Worm (Caenorhabditis elegans) whole organism, L2 larva: ENCODE results near the gene W07B8.4.
A peak's percentile ranks its signal among the peaks of the same experiment; 100 is the strongest.

Experiments used
- C34F6.9 ChIP-seq: fragments of 150-350 bp; optimal IDR thresholded peaks from 2 replicates; lab custom pipeline; 2014; ENCODE audit warnings: missing biosample characterization, missing genetic modification characterization
- Y55F3AM.14 ChIP-seq: fragments of 200-800 bp; sonication (Bioruptor generic); optimal IDR thresholded peaks from 2 replicates; lab custom pipeline; 2018; ENCODE audit warnings: mild to moderate bottlenecking, missing genetic modification characterization, missing compliant biosample characterization
- ZK546.5 ChIP-seq: sonication (generic microtip); optimal IDR thresholded peaks from 2 replicates; lab custom pipeline; 2017; ENCODE audit warnings: missing biosample characterization, missing genetic modification characterization
- alr-1 ChIP-seq: fragments of 150-350 bp; optimal IDR thresholded peaks from 2 replicates; lab custom pipeline; 2014; ENCODE audit warnings: missing biosample characterization, missing genetic modification characterization
- ama-1 ChIP-seq: fragments of 150-350 bp; optimal IDR thresholded peaks from 2 replicates; lab custom pipeline; 2018; ENCODE audit warnings: inconsistent platforms
- ceh-16 ChIP-seq: fragments of 150-350 bp; optimal IDR thresholded peaks from 2 replicates; lab custom pipeline; 2014; ENCODE audit warnings: missing biosample characterization, missing genetic modification characterization
- crh-2 ChIP-seq: sonication (generic microtip); optimal IDR thresholded peaks from 2 replicates; lab custom pipeline; 2017; ENCODE audit warnings: missing biosample characterization, missing genetic modification characterization
- dmd-4 ChIP-seq: sonication (generic microtip); optimal IDR thresholded peaks from 2 replicates; lab custom pipeline; 2017; ENCODE audit warnings: missing biosample characterization, missing genetic modification characterization
- elt-3 ChIP-seq: sonication (generic microtip); optimal IDR thresholded peaks from 2 replicates; lab custom pipeline; 2017; ENCODE audit warnings: missing biosample characterization, missing genetic modification characterization
- fos-1 ChIP-seq: fragments of 150-350 bp; optimal IDR thresholded peaks from 2 replicates; lab custom pipeline; 2014; ENCODE audit warnings: missing biosample characterization, missing genetic modification characterization
- gmeb-1 ChIP-seq: fragments of 150-350 bp; optimal IDR thresholded peaks from 2 replicates; lab custom pipeline; 2014; ENCODE audit warnings: missing biosample characterization, missing genetic modification characterization
- lin-13 ChIP-seq: fragments of 150-350 bp; optimal IDR thresholded peaks from 2 replicates; lab custom pipeline; 2014; ENCODE audit warnings: missing biosample characterization, missing genetic modification reagents, missing genetic modification characterization
- lsy-2 ChIP-seq, 2 experiments: fragments of 150-350 bp in 1 of 2; sonication (generic microtip) in 1 of 2; optimal IDR thresholded peaks; 2 replicates each; lab custom pipeline; 2014 to 2017; ENCODE audit warnings: missing biosample characterization in 2 of 2, missing genetic modification characterization in 2 of 2
- mab-5 ChIP-seq: fragments of 150-350 bp; optimal IDR thresholded peaks from 2 replicates; lab custom pipeline; 2014; ENCODE audit warnings: missing biosample characterization, missing genetic modification characterization
- mbf-1 ChIP-seq: sonication (generic microtip); optimal IDR thresholded peaks from 2 replicates; lab custom pipeline; 2017; ENCODE audit warnings: missing biosample characterization, missing genetic modification characterization
- mdl-1 ChIP-seq, 2 experiments: fragments of 150-350 bp in 1 of 2; sonication (generic microtip) in 1 of 2; optimal IDR thresholded peaks; 2 replicates each; lab custom pipeline; 2017; ENCODE audit warnings: missing biosample characterization in 2 of 2, missing genetic modification characterization in 2 of 2
- nhr-10 ChIP-seq: sonication (generic microtip); optimal IDR thresholded peaks from 2 replicates; lab custom pipeline; 2017; ENCODE audit warnings: missing biosample characterization, missing genetic modification characterization
- nhr-11 ChIP-seq: fragments of 150-350 bp; optimal IDR thresholded peaks from 2 replicates; lab custom pipeline; 2014; ENCODE audit warnings: missing biosample characterization, missing genetic modification characterization
- nhr-12 ChIP-seq: fragments of 150-350 bp; optimal IDR thresholded peaks from 2 replicates; lab custom pipeline; 2014; ENCODE audit warnings: missing biosample characterization, missing genetic modification characterization
- nhr-129 ChIP-seq: fragments of 150-350 bp; optimal IDR thresholded peaks from 2 replicates; lab custom pipeline; 2014; ENCODE audit warnings: missing biosample characterization, missing genetic modification characterization
- nhr-21 ChIP-seq: fragments of 150-350 bp; optimal IDR thresholded peaks from 2 replicates; lab custom pipeline; 2014; ENCODE audit warnings: missing biosample characterization, missing genetic modification characterization
- nhr-23 ChIP-seq: fragments of 150-350 bp; optimal IDR thresholded peaks from 2 replicates; lab custom pipeline; 2014; ENCODE audit warnings: missing biosample characterization, missing genetic modification reagents, missing genetic modification characterization
- nhr-237 ChIP-seq: fragments of 150-350 bp; optimal IDR thresholded peaks from 2 replicates; lab custom pipeline; 2014; ENCODE audit warnings: missing biosample characterization, missing genetic modification characterization
- nhr-6 ChIP-seq: fragments of 150-350 bp; optimal IDR thresholded peaks from 2 replicates; lab custom pipeline; 2014; ENCODE audit warnings: missing biosample characterization, missing genetic modification characterization
- nhr-77 ChIP-seq: fragments of 150-350 bp; optimal IDR thresholded peaks from 2 replicates; lab custom pipeline; 2014; ENCODE audit warnings: missing biosample characterization, missing genetic modification characterization
- peb-1 ChIP-seq: fragments of 150-350 bp; optimal IDR thresholded peaks from 2 replicates; lab custom pipeline; 2014; ENCODE audit warnings: missing biosample characterization, missing genetic modification characterization
- sem-4 ChIP-seq: fragments of 150-350 bp; optimal IDR thresholded peaks from 2 replicates; lab custom pipeline; 2014; ENCODE audit warnings: missing biosample characterization, missing genetic modification reagents, missing genetic modification characterization
- skn-1 ChIP-seq: sonication (generic microtip); optimal IDR thresholded peaks from 2 replicates; lab custom pipeline; 2017; ENCODE audit warnings: missing biosample characterization, missing genetic modification characterization
- sma-9 ChIP-seq, 2 experiments: fragments of 150-350 bp in 1 of 2; sonication (generic microtip) in 1 of 2; optimal IDR thresholded peaks; 2 replicates each; lab custom pipeline; 2014 to 2016; ENCODE audit warnings: missing genetic modification characterization in 2 of 2, mild to moderate bottlenecking in 1 of 2, missing biosample characterization in 1 of 2, missing compliant biosample characterization in 1 of 2, missing genetic modification reagents in 1 of 2, moderate library complexity in 1 of 2
- snpc-4 ChIP-seq: fragments of 150-350 bp; optimal IDR thresholded peaks from 2 replicates; lab custom pipeline; 2014; ENCODE audit warnings: missing biosample characterization, missing genetic modification characterization
- unc-39 ChIP-seq: fragments of 150-350 bp; optimal IDR thresholded peaks from 2 replicates; lab custom pipeline; 2014; ENCODE audit warnings: missing biosample characterization, missing genetic modification characterization
- unc-55 ChIP-seq: fragments of 150-350 bp; sonication (generic microtip); optimal IDR thresholded peaks from 3 replicates; lab custom pipeline; 2014; ENCODE audit warnings: missing biosample characterization, missing genetic modification reagents, missing genetic modification characterization
- unc-62 ChIP-seq: fragments of 150-350 bp; optimal IDR thresholded peaks from 2 replicates; lab custom pipeline; 2014; ENCODE audit warnings: missing biosample characterization, missing genetic modification reagents, missing genetic modification characterization
- zag-1 ChIP-seq: fragments of 150-350 bp; optimal IDR thresholded peaks from 2 replicates; lab custom pipeline; 2014; ENCODE audit warnings: missing biosample characterization, missing genetic modification characterization
- ztf-1 ChIP-seq: fragments of 200-800 bp; sonication (Bioruptor generic); conservative IDR thresholded peaks from 2 replicates; pipeline ENCODE4 v1.3.6; 2022; ENCODE audit warnings: missing genetic modification characterization, missing compliant biosample characterization
- ztf-11 ChIP-seq: sonication (generic microtip); optimal IDR thresholded peaks from 2 replicates; lab custom pipeline; 2017; ENCODE audit warnings: missing biosample characterization, missing genetic modification characterization
- ztf-4 ChIP-seq: fragments of 150-350 bp; optimal IDR thresholded peaks from 2 replicates; lab custom pipeline; 2014; ENCODE audit warnings: missing biosample characterization, missing genetic modification characterization

Gene W07B8.4

ce11 chrV:1165090-1165761 is 33.5 kb upstream of the W07B8.4 start, which contains the start of gene ptr-16:
ptr-16 (plus strand) TSS chrV:1165711.
- TF ChIP-seq C34F6.9 (tag; lab: Kevin White, UChicago) (no peak), nhr-6 (tag; lab: Kevin White, UChicago) (no peak), sem-4 (no peak), unc-39 (tag; lab: Kevin White, UChicago) (no peak), elt-3 (tag; lab: Kevin White, UChicago) (no peak), ama-1 (lab: Kevin White, UChicago) (no peak), unc-62 (GFP tag; lab: Kevin White, UChicago) (no peak), lsy-2 (tag; optimal IDR thresholded peaks at IDR 0.05; lab: Kevin White, UChicago) (no peak), alr-1 (tag; lab: Kevin White, UChicago) (no peak), zag-1 (tag; lab: Kevin White, UChicago) (no peak), peb-1 (tag; lab: Kevin White, UChicago) (no peak), nhr-12 (tag; lab: Kevin White, UChicago) (no peak), mbf-1 (no peak), ZK546.5 (tag; lab: Kevin White, UChicago) (no peak), nhr-237 (no peak), nhr-77 (tag; lab: Kevin White, UChicago) (no peak)

DNA sequence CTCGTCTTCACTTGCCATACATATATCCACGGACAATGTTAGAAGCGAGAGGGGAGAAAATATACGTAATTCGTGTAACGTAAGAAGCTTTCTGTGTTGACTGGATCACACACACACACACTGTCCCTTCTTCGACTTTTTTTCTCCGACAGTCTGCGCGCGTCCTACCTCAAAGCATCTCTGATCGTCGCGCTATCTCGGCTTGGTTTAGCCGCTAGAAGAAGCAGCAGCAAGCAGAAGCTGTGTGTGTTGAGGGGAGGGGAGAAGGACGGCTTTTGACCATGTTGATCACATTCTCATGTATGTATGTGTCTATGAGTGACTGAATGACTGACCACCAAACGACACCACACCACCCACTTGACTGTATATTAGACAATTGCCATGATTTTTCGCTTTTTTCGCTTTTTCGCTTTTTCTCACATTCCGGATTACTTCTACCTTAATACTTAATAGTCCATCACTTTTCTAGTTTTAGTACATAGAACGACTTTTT is 32.5 kb upstream of the W07B8.4 start, which contains the start of gene T21H3.5:
T21H3.5 (minus strand) TSS at position 98 of the 496 bp plus-strand sequence.
- TF ChIP-seq fos-1 (tag; lab: Kevin White, UChicago) (no peak), gmeb-1 (no peak), unc-55 (GFP tag; lab: Kevin White, UChicago) (no peak), mdl-1 (tag; optimal IDR thresholded peaks at IDR 0.05; lab: Kevin White, UChicago) (no peak), sma-9 (GFP tag; optimal IDR thresholded peaks at IDR 0.05; lab: Kevin White, UChicago) (no peak), sma-9 (tag; optimal IDR thresholded peaks at IDR 0.05; lab: Kevin White, UChicago) (no peak), nhr-23 (no peak), ztf-4 (tag; lab: Kevin White, UChicago) (no peak), ceh-16 (tag; lab: Kevin White, UChicago) (no peak), ztf-1 (GFP tag; lab: Robert Waterston, UW) (no peak), lsy-2 (tag; optimal IDR thresholded peaks at IDR 0.05; lab: Kevin White, UChicago) (no peak), nhr-10 (tag; lab: Kevin White, UChicago) (no peak), mab-5 (tag; lab: Kevin White, UChicago) (no peak)

DNA sequence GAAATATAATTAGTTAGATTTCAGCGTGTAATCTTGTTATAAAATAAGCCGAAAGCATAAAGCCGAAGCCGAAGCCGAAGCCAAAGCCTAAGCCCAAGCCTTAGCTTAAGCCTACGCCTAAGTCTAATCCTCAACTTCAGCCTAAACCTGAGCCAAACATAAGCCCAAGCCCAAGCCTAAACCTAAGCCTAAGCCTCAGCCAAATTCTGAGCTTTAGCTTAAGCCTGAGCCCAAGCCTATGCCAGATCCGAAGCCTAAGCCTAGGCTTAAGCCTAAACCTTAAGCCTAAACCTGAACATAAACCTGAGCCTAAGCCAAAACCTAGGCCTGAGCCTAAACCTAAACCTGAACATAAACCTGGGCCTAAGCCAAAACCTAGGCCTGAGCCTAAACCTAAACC is 29.0 kb upstream of the W07B8.4 start:
- TF ChIP-seq nhr-129 (tag; lab: Kevin White, UChicago) (no peak), ama-1 (lab: Kevin White, UChicago) (no peak), nhr-237 (no peak), lin-13 (GFP tag; lab: Kevin White, UChicago) (no peak), nhr-21 (tag; lab: Kevin White, UChicago) (no peak), sma-9 (GFP tag; optimal IDR thresholded peaks at IDR 0.05; lab: Kevin White, UChicago) (no peak), sma-9 (tag; optimal IDR thresholded peaks at IDR 0.05; lab: Kevin White, UChicago) (no peak), elt-3 (tag; lab: Kevin White, UChicago) (no peak), lsy-2 (tag; optimal IDR thresholded peaks at IDR 0.05; lab: Kevin White, UChicago) (no peak), alr-1 (tag; lab: Kevin White, UChicago) (no peak), ztf-11 (no peak), nhr-23 (no peak), nhr-77 (tag; lab: Kevin White, UChicago) (no peak), dmd-4 (tag; lab: Kevin White, UChicago) (no peak), peb-1 (tag; lab: Kevin White, UChicago) (no peak), crh-2 (tag; lab: Kevin White, UChicago) (no peak), snpc-4 (tag; lab: Kevin White, UChicago) (no peak), skn-1 (no peak)
- TF ChIP-seq, all 48 proteins: peak for 0

ce11 chrV:1158247-1158646 is 26.5 kb upstream of the W07B8.4 start:
- TF ChIP-seq nhr-129 (tag; lab: Kevin White, UChicago) (peak; percentile 3), ztf-1 (GFP tag; lab: Robert Waterston, UW) (no peak), alr-1 (tag; lab: Kevin White, UChicago) (no peak), nhr-237 (no peak), lsy-2 (tag; optimal IDR thresholded peaks at IDR 0.05; lab: Kevin White, UChicago) (peak; percentile 14 to 27), Y55F3AM.14 (GFP tag; lab: Kevin White, UChicago) (peak; percentile 79), nhr-11 (tag; lab: Kevin White, UChicago) (no peak), crh-2 (tag; lab: Kevin White, UChicago) (no peak)
